Fruit fly (Drosophila melanogaster): ENCODE measurements around the gene Nepl5.

Nepl5 gene

dm6 chr2L:6387068-6387467 is 6.0 kb downstream of the Nepl5 start:
- no peak for TF ChIP-seq CG8301 (tag; optimal IDR thresholded peaks at IDR 0.05)
- TF ChIP-seq Snoo (tag; optimal IDR thresholded peaks at IDR 0.05): no peak
- no peak for TF ChIP-seq CG32121 (GFP tag; IDR thresholded peaks at IDR 0.05)
- TF ChIP-seq CG34367 (tag; optimal IDR thresholded peaks at IDR 0.05): no peak
- no peak for TF ChIP-seq Ets98B (GFP tag; IDR thresholded peaks at IDR 0.05)
- no peak for TF ChIP-seq Pif1B (GFP tag; optimal IDR thresholded peaks at IDR 0.05)
- TF ChIP-seq Pif1A (GFP tag; optimal IDR thresholded peaks at IDR 0.05): no peak
- no peak for TF ChIP-seq CG10348 (GFP tag; IDR thresholded peaks at IDR 0.05)
- no peak for TF ChIP-seq CG4496 (GFP tag; IDR thresholded peaks at IDR 0.05)
- no peak for TF ChIP-seq fd96Ca (GFP tag; IDR thresholded peaks at IDR 0.05)
- TF ChIP-seq CG12605 (GFP tag; IDR thresholded peaks at IDR 0.05): no peak
- TF ChIP-seq CG8159 (tag; optimal IDR thresholded peaks at IDR 0.05): no peak
- TF ChIP-seq EcR (GFP tag; optimal IDR thresholded peaks at IDR 0.05): no peak
- TF ChIP-seq gl (tag; optimal IDR thresholded peaks at IDR 0.05): no peak
- TF ChIP-seq CG17806 (tag; optimal IDR thresholded peaks at IDR 0.05): no peak
- TF ChIP-seq D1 (tag; optimal IDR thresholded peaks at IDR 0.05): no peak
- no peak for TF ChIP-seq rn (GFP tag; IDR thresholded peaks at IDR 0.05)

- TF ChIP-seq CG13204 (GFP tag; optimal IDR thresholded peaks at IDR 0.05) (no peak), CG34367 (tag; optimal IDR thresholded peaks at IDR 0.05) (no peak), CG32121 (GFP tag; IDR thresholded peaks at IDR 0.05) (no peak), CG4496 (GFP tag; IDR thresholded peaks at IDR 0.05) (no peak), CG12605 (GFP tag; IDR thresholded peaks at IDR 0.05) (no peak), D1 (tag; optimal IDR thresholded peaks at IDR 0.05) (no peak), Pif1A (GFP tag; optimal IDR thresholded peaks at IDR 0.05) (no peak), CG15710 (tag; optimal IDR thresholded peaks at IDR 0.05) (no peak), CG14655 (GFP tag; optimal IDR thresholded peaks at IDR 0.05) (no peak), CG17806 (tag; optimal IDR thresholded peaks at IDR 0.05) (no peak), Pif1B (GFP tag; optimal IDR thresholded peaks at IDR 0.05) (no peak), rn (GFP tag; IDR thresholded peaks at IDR 0.05) (no peak)
These were observed 10.4 kb downstream of the Nepl5 start for dm6 chr2L:6391469-6391868.

- TF ChIP-seq CG12605 (GFP tag; IDR thresholded peaks at IDR 0.05) (no peak), EcR (GFP tag; optimal IDR thresholded peaks at IDR 0.05) (no peak), D1 (tag; optimal IDR thresholded peaks at IDR 0.05) (no peak), CG17806 (tag; optimal IDR thresholded peaks at IDR 0.05) (no peak), CG34367 (tag; optimal IDR thresholded peaks at IDR 0.05) (no peak), CG13204 (GFP tag; optimal IDR thresholded peaks at IDR 0.05) (no peak)
These were observed 16.1 kb downstream of the Nepl5 start, which contains the start of gene CG42369 for dm6 chr2L:6397149-6397548. Gene CG42369, minus strand, starts transcription at chr2L:6397249.

dm6 chr2L:6411089-6411757 is 30.2 kb downstream of the Nepl5 start, which contains the start of gene DIP-epsilon:
Gene DIP-epsilon, minus strand, starts transcription at chr2L:6411326.
- no peak for TF ChIP-seq CG34367 (tag; optimal IDR thresholded peaks at IDR 0.05)
- TF ChIP-seq CG4496 (GFP tag; IDR thresholded peaks at IDR 0.05): peak; percentile 27; the same call in 1 of the 3 replicates

dm6 chr2L:6411953-6412352 is 30.9 kb downstream of the Nepl5 start, which contains the start of gene CG13982:
Gene CG13982, plus strand, starts transcription at chr2L:6412315.
- TF ChIP-seq CG9948 (tag; optimal IDR thresholded peaks at IDR 0.05): no peak
- no peak for TF ChIP-seq Ets98B (GFP tag; IDR thresholded peaks at IDR 0.05)
- TF ChIP-seq CG34367 (tag; optimal IDR thresholded peaks at IDR 0.05): no peak
- no peak for TF ChIP-seq EcR (GFP tag; optimal IDR thresholded peaks at IDR 0.05)

dm6 chr2L:6421495-6421894 is 40.4 kb downstream of the Nepl5 start:
- TF ChIP-seq CG8301 (tag; optimal IDR thresholded peaks at IDR 0.05) (no peak), CG14655 (GFP tag; optimal IDR thresholded peaks at IDR 0.05) (no peak), fd96Ca (GFP tag; IDR thresholded peaks at IDR 0.05) (no peak), CG12605 (GFP tag; IDR thresholded peaks at IDR 0.05) (no peak), CG9948 (tag; optimal IDR thresholded peaks at IDR 0.05) (no peak), Ets98B (GFP tag; IDR thresholded peaks at IDR 0.05) (no peak), CG17806 (tag; optimal IDR thresholded peaks at IDR 0.05) (no peak), CG32121 (GFP tag; IDR thresholded peaks at IDR 0.05) (no peak), CG15710 (tag; optimal IDR thresholded peaks at IDR 0.05) (no peak), CG8159 (tag; optimal IDR thresholded peaks at IDR 0.05) (no peak), D1 (tag; optimal IDR thresholded peaks at IDR 0.05) (no peak), Snoo (tag; optimal IDR thresholded peaks at IDR 0.05) (no peak), rn (GFP tag; IDR thresholded peaks at IDR 0.05) (no peak), CG10348 (GFP tag; IDR thresholded peaks at IDR 0.05) (no peak)

dm6 chr2L:6422488-6422887 is 41.4 kb downstream of the Nepl5 start:
- no peak for TF ChIP-seq CG8159 (tag; optimal IDR thresholded peaks at IDR 0.05)
- TF ChIP-seq CG10348 (GFP tag; IDR thresholded peaks at IDR 0.05): no peak
- TF ChIP-seq rn (GFP tag; IDR thresholded peaks at IDR 0.05): no peak
- TF ChIP-seq CG17806 (tag; optimal IDR thresholded peaks at IDR 0.05): no peak
- TF ChIP-seq CG4496 (GFP tag; IDR thresholded peaks at IDR 0.05): no peak
- TF ChIP-seq CG13204 (GFP tag; optimal IDR thresholded peaks at IDR 0.05): no peak
- no peak for TF ChIP-seq Snoo (tag; optimal IDR thresholded peaks at IDR 0.05)
- no peak for TF ChIP-seq Pif1B (GFP tag; optimal IDR thresholded peaks at IDR 0.05)
- TF ChIP-seq CG9948 (tag; optimal IDR thresholded peaks at IDR 0.05): no peak
- no peak for TF ChIP-seq CG34367 (tag; optimal IDR thresholded peaks at IDR 0.05)
- no peak for TF ChIP-seq EcR (GFP tag; optimal IDR thresholded peaks at IDR 0.05)
- TF ChIP-seq CG8301 (tag; optimal IDR thresholded peaks at IDR 0.05): no peak
- TF ChIP-seq CG15710 (tag; optimal IDR thresholded peaks at IDR 0.05): no peak
- no peak for TF ChIP-seq Pif1A (GFP tag; optimal IDR thresholded peaks at IDR 0.05)
- TF ChIP-seq Ets98B (GFP tag; IDR thresholded peaks at IDR 0.05): no peak
- TF ChIP-seq D1 (tag; optimal IDR thresholded peaks at IDR 0.05): no peak
- TF ChIP-seq gl (tag; optimal IDR thresholded peaks at IDR 0.05): no peak
- no peak for TF ChIP-seq CG32121 (GFP tag; IDR thresholded peaks at IDR 0.05)
- TF ChIP-seq CG14655 (GFP tag; optimal IDR thresholded peaks at IDR 0.05): no peak
